Fruit fly (Drosophila melanogaster): ENCODE measurements around the gene CG12590.

- TF ChIP-seq psq (optimal IDR thresholded peaks at IDR 0.05) (no peak), Myc (optimal IDR thresholded peaks at IDR 0.05) (no peak), h (optimal IDR thresholded peaks at IDR 0.05) (no peak), ttk (optimal IDR thresholded peaks at IDR 0.05) (no peak)
Measured at dm6 chr3R:5175944-5176343, 16.5 kb downstream of the CG12590 start.

All from Kc167 (cell line).